Fruit fly (Drosophila melanogaster) whole organism, prepupa: ENCODE data around the gene halo.

Source experiments
- Blimp-1 ChIP-seq: fragments of 200-800 bp; sonication (Bioruptor generic); optimal IDR thresholded peaks from 3 replicates; lab custom pipeline; 2017; ENCODE audit warnings: missing biosample characterization, missing genetic modification characterization, mild to moderate bottlenecking, moderate library complexity, missing genetic modification reagents
- CG10631 ChIP-seq: fragments of 200-800 bp; sonication (Bioruptor generic); optimal IDR thresholded peaks from 2 replicates; lab custom pipeline; 2016; ENCODE audit warnings: missing biosample characterization, missing genetic modification characterization
- CG10669 ChIP-seq: fragments of 200-800 bp; sonication (Bioruptor generic); optimal IDR thresholded peaks from 3 replicates; lab custom pipeline; 2018; ENCODE audit warnings: missing biosample characterization, mild to moderate bottlenecking, missing genetic modification characterization, moderate library complexity
- CG11902 ChIP-seq: fragments of 200-800 bp; sonication (Bioruptor generic); optimal IDR thresholded peaks from 3 replicates; lab custom pipeline; 2016; ENCODE audit warnings: missing biosample characterization, missing genetic modification characterization
- CG15336 ChIP-seq: fragments of 200-800 bp; sonication (Bioruptor generic); IDR thresholded peaks from 2 replicates; pipeline ENCODE4 v1.3.6; 2022; ENCODE audit warnings: missing biosample characterization, missing genetic modification characterization
- CG1621 ChIP-seq: fragments of 200-800 bp; sonication (Bioruptor generic); optimal IDR thresholded peaks from 3 replicates; lab custom pipeline; 2018; ENCODE audit warnings: missing biosample characterization, mild to moderate bottlenecking, missing genetic modification characterization
- CG16779 ChIP-seq: fragments of 200-800 bp; sonication (Bioruptor generic); optimal IDR thresholded peaks from 3 replicates; lab custom pipeline; 2017; ENCODE audit warnings: missing biosample characterization, mild to moderate bottlenecking, missing genetic modification characterization
- CG3032 ChIP-seq: fragments of 200-800 bp; optimal IDR thresholded peaks from 2 replicates; lab custom pipeline; 2019; ENCODE audit warnings: missing biosample characterization, mild to moderate bottlenecking, missing genetic modification characterization, moderate library complexity
- CG32006 ChIP-seq: fragments of 200-800 bp; sonication (Bioruptor generic); optimal IDR thresholded peaks from 3 replicates; lab custom pipeline; 2017; ENCODE audit warnings: missing biosample characterization, mild to moderate bottlenecking, missing genetic modification characterization
- CG34406 ChIP-seq: fragments of 200-800 bp; sonication (Bioruptor generic); optimal IDR thresholded peaks from 3 replicates; lab custom pipeline; 2016; ENCODE audit warnings: missing biosample characterization, missing genetic modification characterization
- CG3919 ChIP-seq: fragments of 200-800 bp; sonication (Bioruptor generic); optimal IDR thresholded peaks from 3 replicates; lab custom pipeline; 2016; ENCODE audit warnings: missing biosample characterization, missing genetic modification characterization
- CG6163 ChIP-seq: fragments of 200-800 bp; sonication (Bioruptor generic); IDR thresholded peaks from 3 replicates; pipeline ENCODE4 v1.3.6; 2022; ENCODE audit warnings: missing biosample characterization, missing genetic modification characterization
- CG6276 ChIP-seq: fragments of 200-800 bp; sonication (Bioruptor generic); optimal IDR thresholded peaks from 2 replicates; lab custom pipeline; 2017; ENCODE audit warnings: missing biosample characterization, mild to moderate bottlenecking, missing genetic modification characterization
- CG6792 ChIP-seq: fragments of 200-800 bp; sonication (Bioruptor generic); optimal IDR thresholded peaks from 3 replicates; lab custom pipeline; 2016; ENCODE audit warnings: missing biosample characterization, missing genetic modification characterization
- CG6854 ChIP-seq: fragments of 200-800 bp; sonication (Bioruptor generic); optimal IDR thresholded peaks from 2 replicates; lab custom pipeline; 2017; ENCODE audit warnings: missing biosample characterization, mild to moderate bottlenecking, missing genetic modification characterization
- CG8119 ChIP-seq: fragments of 200-800 bp; sonication (Bioruptor generic); IDR thresholded peaks from 3 replicates; pipeline ENCODE4 v1.3.6; 2022; ENCODE audit warnings: missing biosample characterization, missing genetic modification characterization
- CG8319 ChIP-seq: fragments of 200-800 bp; sonication (Bioruptor generic); optimal IDR thresholded peaks from 3 replicates; lab custom pipeline; 2016; ENCODE audit warnings: missing biosample characterization, missing genetic modification characterization
- CG9139 ChIP-seq: fragments of 200-800 bp; sonication (Bioruptor generic); optimal IDR thresholded peaks from 3 replicates; lab custom pipeline; 2017; ENCODE audit warnings: missing biosample characterization, mild to moderate bottlenecking, missing genetic modification characterization
- Eip78C ChIP-seq: fragments of 200-800 bp; sonication (Bioruptor generic); peaks from one replicate; lab custom pipeline; 2016; ENCODE audit warnings: missing biosample characterization, missing genetic modification characterization
- Eip93F ChIP-seq: fragments of 200-800 bp; sonication (Bioruptor generic); optimal IDR thresholded peaks from 2 replicates; lab custom pipeline; 2016; ENCODE audit warnings: missing biosample characterization, mild to moderate bottlenecking, missing genetic modification characterization
- Gug ChIP-seq: fragments of 200-800 bp; sonication (Bioruptor generic); IDR thresholded peaks from 2 replicates; pipeline ENCODE4 v1.3.6; 2022; ENCODE audit warnings: missing biosample characterization, missing genetic modification characterization
- Hr4 ChIP-seq: fragments of 200-800 bp; sonication (Bioruptor generic); optimal IDR thresholded peaks from 3 replicates; lab custom pipeline; 2016; ENCODE audit warnings: missing biosample characterization, missing genetic modification characterization
- OdsH ChIP-seq: fragments of 200-800 bp; sonication (Bioruptor generic); optimal IDR thresholded peaks from 3 replicates; lab custom pipeline; 2016; ENCODE audit warnings: missing biosample characterization, missing genetic modification characterization
- Smox ChIP-seq: fragments of 200-800 bp; sonication (Bioruptor generic); optimal IDR thresholded peaks from 3 replicates; lab custom pipeline; 2016; ENCODE audit warnings: missing biosample characterization, missing genetic modification characterization
- Sox14 ChIP-seq: fragments of 200-800 bp; sonication (Bioruptor generic); optimal IDR thresholded peaks from 3 replicates; lab custom pipeline; 2016; ENCODE audit warnings: missing biosample characterization, missing genetic modification characterization
- dsx ChIP-seq: fragments of 200-800 bp; optimal IDR thresholded peaks from 3 replicates; lab custom pipeline; 2019; ENCODE audit warnings: missing biosample characterization, mild to moderate bottlenecking, missing genetic modification characterization, moderate library complexity; ENCODE audit not compliant: poor library complexity, severe bottlenecking
- eg ChIP-seq: fragments of 200-800 bp; sonication (Bioruptor generic); IDR thresholded peaks from 3 replicates; pipeline ENCODE4 v1.3.6; 2022; ENCODE audit warnings: missing biosample characterization, missing genetic modification characterization
- fd59A ChIP-seq: fragments of 200-800 bp; sonication (Bioruptor generic); optimal IDR thresholded peaks from 2 replicates; lab custom pipeline; 2017; ENCODE audit warnings: missing biosample characterization, mild to moderate bottlenecking, missing genetic modification characterization, missing genetic modification reagents
- fkh ChIP-seq: fragments of 200-800 bp; sonication (Bioruptor generic); optimal IDR thresholded peaks from 3 replicates; lab custom pipeline; 2017; ENCODE audit warnings: missing biosample characterization, mild to moderate bottlenecking, missing genetic modification characterization, moderate library complexity
- lz ChIP-seq: fragments of 200-800 bp; sonication (Bioruptor generic); optimal IDR thresholded peaks from 3 replicates; lab custom pipeline; 2016; ENCODE audit warnings: missing biosample characterization, missing genetic modification characterization
- net ChIP-seq: fragments of 200-800 bp; sonication (Bioruptor generic); optimal IDR thresholded peaks from 3 replicates; lab custom pipeline; 2016; ENCODE audit warnings: missing biosample characterization, missing genetic modification characterization
- pdm3 ChIP-seq: fragments of 200-800 bp; sonication (Bioruptor generic); optimal IDR thresholded peaks from 3 replicates; lab custom pipeline; 2016; ENCODE audit warnings: missing biosample characterization, missing genetic modification characterization
- salr ChIP-seq, 2 experiments: fragments of 200-800 bp; sonication (Bioruptor generic); optimal IDR thresholded peaks; 3 replicates each; lab custom pipeline; 2016 to 2018; ENCODE audit warnings: missing biosample characterization in 2 of 2, missing genetic modification characterization in 2 of 2, mild to moderate bottlenecking in 1 of 2
- spab ChIP-seq: fragments of 200-800 bp; sonication (Bioruptor generic); optimal IDR thresholded peaks from 2 replicates; lab custom pipeline; 2017; ENCODE audit warnings: missing biosample characterization, mild to moderate bottlenecking, missing genetic modification characterization, missing genetic modification reagents
- ss ChIP-seq, 2 experiments: fragments of 200-800 bp; sonication (Bioruptor generic); optimal IDR thresholded peaks; 2 replicates in 1 of 2; 3 replicates in 1 of 2; lab custom pipeline; 2017 to 2018; ENCODE audit warnings: mild to moderate bottlenecking in 2 of 2, missing biosample characterization in 2 of 2, missing genetic modification characterization in 2 of 2, moderate library complexity in 1 of 2
- svp ChIP-seq: fragments of 200-800 bp; sonication (Bioruptor generic); peaks from one replicate; lab custom pipeline; 2016; ENCODE audit warnings: missing biosample characterization, missing genetic modification characterization
- topi ChIP-seq: fragments of 200-800 bp; sonication (Bioruptor generic); optimal IDR thresholded peaks from 3 replicates; lab custom pipeline; 2016; ENCODE audit warnings: missing biosample characterization, missing genetic modification characterization
- vri ChIP-seq: fragments of 200-800 bp; sonication (Bioruptor generic); optimal IDR thresholded peaks from 3 replicates; lab custom pipeline; 2016; ENCODE audit warnings: missing biosample characterization, mild to moderate bottlenecking, missing genetic modification characterization

halo gene

dm6 chr2L:1556697-1557564 lies 39.0 kb upstream of the halo start (continued):
- TF ChIP-seq CG3032 (tag; lab: Kevin White, UChicago) (peak; percentile 19), OdsH (GFP tag; lab: Kevin White, UChicago) (peak; percentile 15), CG6854 (peak; percentile 20), CG6163 (GFP tag; lab: Robert Waterston, UW) (peak; percentile 19; the same call in 1 of the 3 replicates), svp (GFP tag; lab: Kevin White, UChicago) (peak; percentile 65)
- TF ChIP-seq, all 60 proteins: peak for 19

dm6 chr2L:1554954-1555353 lies 37.0 kb upstream of the halo start, which contains the start of gene haf:
Gene haf, plus strand, starts transcription at chr2L:1555129.
- TF ChIP-seq CG11902 (no peak), CG10631 (no peak), CG15336 (GFP tag; lab: Robert Waterston, UW) (peak; percentile 8; the same call in 1 of the 2 replicates), Sox14 (GFP tag; lab: Kevin White, UChicago) (no peak), CG1621 (tag; lab: Kevin White, UChicago) (peak; percentile 1), ss (GFP tag; optimal IDR thresholded peaks at IDR 0.05; lab: Kevin White, UChicago) (peak in 1 of 2 experiments; percentile 33), Eip78C (peak; percentile 76), CG6854 (peak; percentile 52), svp (GFP tag; lab: Kevin White, UChicago) (no peak), dsx (GFP tag; lab: Kevin White, UChicago) (peak; percentile 25), CG3919 (GFP tag; lab: Kevin White, UChicago) (peak; percentile 31), CG9139 (GFP tag; lab: Kevin White, UChicago) (peak; percentile 4), CG6276 (GFP tag; lab: Kevin White, UChicago) (peak; percentile 13), CG6163 (GFP tag; lab: Robert Waterston, UW) (peak; percentile 29; the same call in 1 of the 3 replicates), eg (GFP tag; lab: Robert Waterston, UW) (peak; percentile 44; the same call in 1 of the 3 replicates)

- no peak for TF ChIP-seq topi (GFP tag; lab: Kevin White, UChicago)
- TF ChIP-seq Eip78C: no peak
- no peak for TF ChIP-seq CG16779
- no peak for TF ChIP-seq spab (GFP tag; lab: Kevin White, UChicago)
- TF ChIP-seq CG10669: no peak
- TF ChIP-seq pdm3 (GFP tag; lab: Kevin White, UChicago): no peak
- TF ChIP-seq OdsH (GFP tag; lab: Kevin White, UChicago): no peak
- TF ChIP-seq lz (GFP tag; lab: Kevin White, UChicago): no peak
- no peak for TF ChIP-seq salr (GFP tag; optimal IDR thresholded peaks at IDR 0.05; lab: Kevin White, UChicago)
- TF ChIP-seq CG3032 (tag; lab: Kevin White, UChicago): no peak
- no peak for TF ChIP-seq CG34406 (GFP tag; lab: Kevin White, UChicago)
- no peak for TF ChIP-seq svp (GFP tag; lab: Kevin White, UChicago)
Observed at dm6 chr2L:1547860-1548259, 29.9 kb upstream of the halo start.

- TF ChIP-seq Sox14 (GFP tag; lab: Kevin White, UChicago) (no peak), CG32006 (GFP tag; lab: Kevin White, UChicago) (peak; percentile 61), Eip78C (peak; percentile 68), CG6163 (GFP tag; lab: Robert Waterston, UW) (peak; percentile 43; the same call in 1 of the 3 replicates), eg (GFP tag; lab: Robert Waterston, UW) (0 out of 3 replicates have a peak, but pooled peaks have one; percentile 45), fd59A (no peak), CG3919 (GFP tag; lab: Kevin White, UChicago) (peak; percentile 20), CG15336 (GFP tag; lab: Robert Waterston, UW) (peak; percentile 65), vri (GFP tag; lab: Kevin White, UChicago) (no peak), CG8119 (GFP tag; lab: Robert Waterston, UW) (0 out of 3 replicates have a peak, but pooled peaks have one; percentile 36), CG6276 (GFP tag; lab: Kevin White, UChicago) (peak; percentile 22)
Observed at dm6 chr2L:1538132-1538531, 20.2 kb upstream of the halo start.

dm6 chr2L:1535231-1535630 lies 17.3 kb upstream of the halo start:
- TF ChIP-seq CG6854 (no peak), CG32006 (GFP tag; lab: Kevin White, UChicago) (peak; percentile 34), CG6792 (GFP tag; lab: Kevin White, UChicago) (no peak), Gug (0 out of 2 replicates have a peak, but pooled peaks have one; percentile 8), Eip93F (GFP tag; lab: Kevin White, UChicago) (no peak), CG8319 (GFP tag; lab: Kevin White, UChicago) (no peak), Hr4 (GFP tag; lab: Kevin White, UChicago) (peak; percentile 10), Blimp-1 (no peak), net (GFP tag; lab: Kevin White, UChicago) (no peak), OdsH (GFP tag; lab: Kevin White, UChicago) (no peak), fkh (GFP tag; lab: Kevin White, UChicago) (no peak), eg (GFP tag; lab: Robert Waterston, UW) (peak; percentile 77), CG8119 (GFP tag; lab: Robert Waterston, UW) (0 out of 3 replicates have a peak, but pooled peaks have one; percentile 16), Eip78C (peak; percentile 18), Smox (GFP tag; lab: Kevin White, UChicago) (no peak), CG10669 (no peak), CG6163 (GFP tag; lab: Robert Waterston, UW) (0 out of 3 replicates have a peak, but pooled peaks have one; percentile 14)
